Worm (Caenorhabditis elegans) whole organism, midembryonic: ENCODE measurements around the gene T01D3.1.

Source experiments
- cog-1 ChIP-seq: sonication (generic microtip); optimal IDR thresholded peaks from 2 replicates; lab custom pipeline; 2016; ENCODE audit warnings: missing genetic modification characterization, missing compliant biosample characterization
- ztf-29 ChIP-seq: fragments of 200-800 bp; sonication (Bioruptor generic); IDR thresholded peaks from 2 replicates; pipeline ENCODE4 v1.3.6; 2022; ENCODE audit warnings: missing genetic modification reagents, missing genetic modification characterization, missing compliant biosample characterization

- TF ChIP-seq cog-1 (tag; lab: Kevin White, UChicago): no peak
- TF ChIP-seq ztf-29: no peak
Observed at ce11 chrV:13703960-13704359, 14.3 kb downstream of the T01D3.1 start, which contains the start of gene T01D3.3.
